Fruit fly (Drosophila melanogaster) whole organism, embryonic: ENCODE results near the gene RabX4.

Source experiments
- CG10147 ChIP-seq: fragments of 200-800 bp; sonication (Bioruptor generic); optimal IDR thresholded peaks from 2 replicates; lab custom pipeline; 2019; ENCODE audit warnings: missing biosample characterization, mild to moderate bottlenecking, missing genetic modification characterization, moderate library complexity
- CG11085 ChIP-seq: fragments of 200-800 bp; sonication (Bioruptor generic); IDR thresholded peaks from 2 replicates; pipeline ENCODE4 v1.3.6; 2022; ENCODE audit warnings: missing biosample characterization, missing genetic modification characterization
- CG11695 ChIP-seq: fragments of 200-800 bp; sonication (Bioruptor generic); IDR thresholded peaks from 3 replicates; pipeline ENCODE4 v1.3.6; 2022; ENCODE audit warnings: missing biosample characterization, missing genetic modification characterization
- CG12391 ChIP-seq: fragments of 200-800 bp; sonication (Bioruptor generic); optimal IDR thresholded peaks from 3 replicates; lab custom pipeline; 2018; ENCODE audit warnings: missing biosample characterization, mild to moderate bottlenecking, missing genetic modification characterization, moderate library complexity
- CG12744 ChIP-seq: fragments of 200-800 bp; sonication (Bioruptor generic); optimal IDR thresholded peaks from 2 replicates; lab custom pipeline; 2016; ENCODE audit warnings: missing biosample characterization, missing genetic modification characterization
- CG13296 ChIP-seq: fragments of 200-800 bp; sonication (Bioruptor generic); optimal IDR thresholded peaks from 3 replicates; lab custom pipeline; 2018; ENCODE audit warnings: missing biosample characterization, mild to moderate bottlenecking, missing genetic modification characterization
- CG13894 ChIP-seq: fragments of 200-800 bp; sonication (Bioruptor generic); optimal IDR thresholded peaks from 3 replicates; lab custom pipeline; 2018; ENCODE audit warnings: missing biosample characterization, mild to moderate bottlenecking, missing genetic modification characterization, moderate library complexity
- CG14050 ChIP-seq: fragments of 200-800 bp; sonication (Bioruptor generic); IDR thresholded peaks from 3 replicates; pipeline ENCODE4 v1.3.6; 2022; ENCODE audit warnings: missing biosample characterization, missing genetic modification characterization
- CG14667 ChIP-seq: fragments of 200-800 bp; sonication (Bioruptor generic); IDR thresholded peaks from 2 replicates; pipeline ENCODE4 v1.3.6; 2022; ENCODE audit warnings: missing biosample characterization, missing genetic modification characterization
- CG15269 ChIP-seq: fragments of 200-800 bp; sonication (Bioruptor generic); optimal IDR thresholded peaks from 2 replicates; lab custom pipeline; 2018; ENCODE audit warnings: missing biosample characterization, mild to moderate bottlenecking, missing genetic modification characterization, moderate library complexity
- CG16779 ChIP-seq: fragments of 200-800 bp; sonication (Bioruptor generic); IDR thresholded peaks from 2 replicates; pipeline ENCODE4 v1.3.6; 2022; ENCODE audit warnings: missing biosample characterization, missing genetic modification characterization
- CG17612 ChIP-seq: fragments of 200-800 bp; sonication (Bioruptor generic); IDR thresholded peaks from 2 replicates; pipeline ENCODE4 v1.3.6; 2022; ENCODE audit warnings: missing biosample characterization, missing genetic modification characterization
- CG1792 ChIP-seq: fragments of 200-800 bp; sonication (Bioruptor generic); optimal IDR thresholded peaks from 2 replicates; lab custom pipeline; 2016; ENCODE audit warnings: missing biosample characterization, missing genetic modification characterization
- CG18011 ChIP-seq: fragments of 200-800 bp; sonication (Bioruptor generic); optimal IDR thresholded peaks from 2 replicates; lab custom pipeline; 2017; ENCODE audit warnings: missing biosample characterization, missing genetic modification characterization, mild to moderate bottlenecking, moderate library complexity, missing genotype
- CG2678 ChIP-seq: fragments of 200-800 bp; sonication (Bioruptor generic); optimal IDR thresholded peaks from 3 replicates; lab custom pipeline; 2019; ENCODE audit warnings: missing biosample characterization, mild to moderate bottlenecking, missing genetic modification characterization, moderate library complexity
- CG30403 ChIP-seq: fragments of 200-800 bp; sonication (Bioruptor generic); optimal IDR thresholded peaks from 3 replicates; lab custom pipeline; 2016; ENCODE audit warnings: missing biosample characterization, missing genetic modification characterization
- CG4854 ChIP-seq: fragments of 200-800 bp; sonication (Bioruptor generic); optimal IDR thresholded peaks from 2 replicates; lab custom pipeline; 2016; ENCODE audit warnings: missing biosample characterization, missing genetic modification characterization, inconsistent platforms
- CG6689 ChIP-seq: fragments of 200-800 bp; sonication (Bioruptor generic); IDR thresholded peaks from 2 replicates; pipeline ENCODE4 v1.3.6; 2022; ENCODE audit warnings: missing biosample characterization, missing genetic modification characterization
- CG7271 ChIP-seq: fragments of 200-800 bp; sonication (Bioruptor generic); optimal IDR thresholded peaks from 2 replicates; lab custom pipeline; 2018; ENCODE audit warnings: missing biosample characterization, mild to moderate bottlenecking, missing genetic modification characterization, moderate library complexity
- CG9437 ChIP-seq: fragments of 200-800 bp; sonication (Bioruptor generic); optimal IDR thresholded peaks from 2 replicates; lab custom pipeline; 2018; ENCODE audit warnings: missing biosample characterization, mild to moderate bottlenecking, missing genetic modification characterization
- Dad ChIP-seq: fragments of 200-800 bp; sonication (Bioruptor generic); optimal IDR thresholded peaks from 3 replicates; lab custom pipeline; 2016; ENCODE audit warnings: missing biosample characterization, missing genetic modification characterization
- Dek ChIP-seq: fragments of 200-800 bp; sonication (Bioruptor generic); optimal IDR thresholded peaks from 3 replicates; lab custom pipeline; 2019; ENCODE audit warnings: missing biosample characterization, mild to moderate bottlenecking, missing genetic modification characterization, moderate library complexity
- Dref ChIP-seq: fragments of 200-800 bp; sonication (Bioruptor generic); IDR thresholded peaks from 2 replicates; pipeline ENCODE4 v1.3.6; 2022; ENCODE audit warnings: missing biosample characterization, missing genetic modification characterization
- ERR ChIP-seq: fragments of 200-800 bp; sonication (Bioruptor generic); optimal IDR thresholded peaks from 2 replicates; lab custom pipeline; 2016; ENCODE audit warnings: missing biosample characterization, missing genetic modification characterization
- Kr ChIP-seq: fragments of 200-800 bp; sonication (Bioruptor generic); optimal IDR thresholded peaks from 2 replicates; lab custom pipeline; 2017; ENCODE audit warnings: missing biosample characterization, mild to moderate bottlenecking, missing genetic modification characterization
- Optix ChIP-seq: fragments of 200-800 bp; sonication (Bioruptor generic); IDR thresholded peaks from 3 replicates; pipeline ENCODE4 v1.3.6; 2022; ENCODE audit warnings: missing biosample characterization, missing genetic modification characterization
- Sry-β ChIP-seq: fragments of 200-800 bp; sonication (Bioruptor generic); optimal IDR thresholded peaks from 2 replicates; lab custom pipeline; 2018; ENCODE audit warnings: missing biosample characterization, mild to moderate bottlenecking, missing genetic modification characterization, moderate library complexity
- Trl ChIP-seq, 3 experiments: fragments of >200 bp in 2 of 3; fragments of 200-800 bp in 1 of 3; sonication (Bioruptor generic) in 1 of 3; optimal IDR thresholded peaks; 2 replicates in 1 of 3; 3 replicates in 2 of 3; lab custom pipeline; 2016 to 2017; ENCODE audit warnings: missing biosample characterization in 1 of 3, missing genetic modification characterization in 1 of 3
- al ChIP-seq: fragments of 200-800 bp; sonication (Bioruptor generic); IDR thresholded peaks from 2 replicates; pipeline ENCODE4 v1.3.6; 2022; ENCODE audit warnings: missing biosample characterization, missing genetic modification characterization
- cas ChIP-seq: fragments of 200-800 bp; sonication (Bioruptor generic); IDR thresholded peaks from 2 replicates; pipeline ENCODE4 v1.3.6; 2022; ENCODE audit warnings: missing biosample characterization, missing genetic modification characterization
- chm ChIP-seq: fragments of 200-800 bp; sonication (Bioruptor generic); IDR thresholded peaks from 2 replicates; pipeline ENCODE4 v1.3.6; 2022; ENCODE audit warnings: missing biosample characterization, missing genetic modification characterization
- corto ChIP-seq: fragments of 200-800 bp; sonication (Bioruptor generic); optimal IDR thresholded peaks from 2 replicates; lab custom pipeline; 2016; ENCODE audit warnings: missing biosample characterization, mild to moderate bottlenecking, missing genetic modification characterization, moderate library complexity
- ewg ChIP-seq: fragments of 200-800 bp; sonication (Bioruptor generic); optimal IDR thresholded peaks from 3 replicates; lab custom pipeline; 2017; ENCODE audit warnings: mild to moderate bottlenecking, missing biosample characterization, missing genetic modification reagents, missing genetic modification characterization
- fu2 ChIP-seq: fragments of 200-800 bp; sonication (Bioruptor generic); optimal IDR thresholded peaks from 2 replicates; lab custom pipeline; 2016; ENCODE audit warnings: missing biosample characterization, missing genetic modification characterization
- gcm2 ChIP-seq: fragments of 200-800 bp; sonication (Bioruptor generic); optimal IDR thresholded peaks from 2 replicates; lab custom pipeline; 2016; ENCODE audit warnings: missing biosample characterization, missing genetic modification characterization
- ham ChIP-seq: fragments of 200-800 bp; sonication (Bioruptor generic); IDR thresholded peaks from 2 replicates; pipeline ENCODE4 v1.3.6; 2022; ENCODE audit warnings: missing biosample characterization, missing genetic modification characterization
- hbn ChIP-seq: fragments of 200-800 bp; sonication (Bioruptor generic); IDR thresholded peaks from 2 replicates; pipeline ENCODE4 v1.3.6; 2022; ENCODE audit warnings: missing biosample characterization, missing genetic modification characterization; ENCODE audit not compliant: partially characterized antibody
- insv ChIP-seq, 2 experiments: fragments of 200-800 bp; sonication (Bioruptor generic); optimal IDR thresholded peaks; 3 replicates each; lab custom pipeline; 2016 to 2018; ENCODE audit warnings: missing biosample characterization in 2 of 2, missing genetic modification characterization in 2 of 2
- ken ChIP-seq: fragments of 200-800 bp; sonication (Bioruptor generic); IDR thresholded peaks from 3 replicates; pipeline ENCODE4 v1.3.6; 2022; ENCODE audit warnings: missing biosample characterization, missing genetic modification characterization
- nom ChIP-seq: fragments of 200-800 bp; sonication (Bioruptor generic); optimal IDR thresholded peaks from 2 replicates; lab custom pipeline; 2017; ENCODE audit warnings: missing biosample characterization, missing genetic modification characterization, mild to moderate bottlenecking, moderate library complexity, missing genetic modification reagents
- prd ChIP-seq, 3 experiments: fragments of >200 bp in 2 of 3; fragments of 200-800 bp in 1 of 3; sonication (Bioruptor generic) in 1 of 3; optimal IDR thresholded peaks in 2 of 3; IDR thresholded peaks in 1 of 3; 2 replicates in 2 of 3; 3 replicates in 1 of 3; pipeline versions ENCODE4 v1.3.6 to Lab custom; 2017 to 2022; ENCODE audit warnings: missing biosample characterization in 1 of 3, missing genetic modification characterization in 1 of 3
- sd ChIP-seq: fragments of 200-800 bp; sonication (Bioruptor generic); optimal IDR thresholded peaks from 3 replicates; lab custom pipeline; 2018; ENCODE audit warnings: missing biosample characterization, mild to moderate bottlenecking, missing genetic modification characterization, moderate library complexity
- sisA ChIP-seq: fragments of 200-800 bp; sonication (Bioruptor generic); IDR thresholded peaks from 2 replicates; pipeline ENCODE4 v1.3.6; 2022; ENCODE audit warnings: missing biosample characterization, missing genetic modification characterization
- slbo ChIP-seq: fragments of 200-800 bp; sonication (Bioruptor generic); IDR thresholded peaks from 2 replicates; pipeline ENCODE4 v1.3.6; 2022; ENCODE audit warnings: missing biosample characterization, missing genetic modification characterization
- sqz ChIP-seq: fragments of 200-800 bp; sonication (Bioruptor generic); optimal IDR thresholded peaks from 3 replicates; lab custom pipeline; 2018; ENCODE audit warnings: missing biosample characterization, mild to moderate bottlenecking, missing genetic modification characterization
- ssp ChIP-seq: fragments of 200-800 bp; sonication (Bioruptor generic); IDR thresholded peaks from 2 replicates; pipeline ENCODE4 v1.3.6; 2022; ENCODE audit warnings: missing biosample characterization, missing genetic modification characterization
- tll ChIP-seq, 2 experiments: fragments of 200-800 bp in 1 of 2; fragments of >200 bp in 1 of 2; sonication (Bioruptor generic) in 1 of 2; optimal IDR thresholded peaks; 2 replicates each; lab custom pipeline; 2017 to 2019; ENCODE audit warnings: missing biosample characterization in 2 of 2, missing genetic modification characterization in 2 of 2, mild to moderate bottlenecking in 1 of 2, moderate library complexity in 1 of 2
- toy ChIP-seq: fragments of 200-800 bp; sonication (Bioruptor generic); IDR thresholded peaks from 2 replicates; pipeline ENCODE4 v1.3.6; 2022; ENCODE audit warnings: missing biosample characterization, missing genetic modification characterization
- usp ChIP-seq: fragments of >200 bp; optimal IDR thresholded peaks from 2 replicates; lab custom pipeline; 2017; ENCODE audit warnings: missing biosample characterization, missing genetic modification characterization
- wdn ChIP-seq: fragments of 200-800 bp; sonication (Bioruptor generic); IDR thresholded peaks from 2 replicates; pipeline ENCODE4 v1.3.6; 2022; ENCODE audit warnings: missing biosample characterization, missing genetic modification characterization

RabX4 gene

dm6 chr3R:24850420-24850819 is 22.2 kb upstream of the RabX4 start, which contains the start of gene CG7006 (continued):
- TF ChIP-seq Sry-β (GFP tag; lab: Kevin White, UChicago) (no peak), chm (GFP tag; lab: Robert Waterston, UW) (peak; percentile 54; the same call in 1 of the 2 replicates), prd (optimal IDR thresholded peaks at IDR 0.05; lab: Kevin White, UChicago) (no peak), prd (GFP tag; IDR thresholded peaks at IDR 0.05; lab: Robert Waterston, UW) (peak; percentile 56; the same call in 2 of the 3 replicates), sisA (GFP tag; lab: Robert Waterston, UW) (peak; percentile 51; the same call in 1 of the 2 replicates), CG12744 (GFP tag; lab: Kevin White, UChicago) (peak; percentile 68), CG11695 (GFP tag; lab: Robert Waterston, UW) (no peak), corto (GFP tag; lab: Kevin White, UChicago) (no peak), CG14050 (GFP tag; lab: Robert Waterston, UW) (peak; percentile 41; the same call in 2 of the 3 replicates), slbo (GFP tag; lab: Robert Waterston, UW) (peak; percentile 92), Optix (no peak), CG11085 (GFP tag; lab: Robert Waterston, UW) (peak; percentile 66), CG30403 (GFP tag; lab: Kevin White, UChicago) (peak; percentile 80), CG18011 (GFP tag; lab: Kevin White, UChicago) (no peak), CG13296 (GFP tag; lab: Kevin White, UChicago) (no peak), usp (GFP tag; lab: Kevin White, UChicago) (no peak), Kr (no peak), toy (no peak), al (GFP tag; lab: Robert Waterston, UW) (peak; percentile 63), CG6689 (GFP tag; lab: Robert Waterston, UW) (no peak), fu2 (GFP tag; lab: Kevin White, UChicago) (peak; percentile 76), CG16779 (peak; percentile 85), sqz (GFP tag; lab: Kevin White, UChicago) (no peak), gcm2 (GFP tag; lab: Kevin White, UChicago) (peak; percentile 22), CG7271 (peak; percentile 2), Dad (peak; percentile 87), insv (GFP tag; optimal IDR thresholded peaks at IDR 0.05; lab: Kevin White, UChicago) (peak in 1 of 2 experiments; percentile 13), CG2678 (tag; lab: Kevin White, UChicago) (no peak), Dek (no peak), Dref (GFP tag; lab: Robert Waterston, UW) (peak; percentile 91), CG13894 (tag; lab: Kevin White, UChicago) (no peak), ham (no peak), CG10147 (GFP tag; lab: Kevin White, UChicago) (no peak), CG4854 (GFP tag; lab: Kevin White, UChicago) (peak; percentile 65), sd (tag; lab: Kevin White, UChicago) (no peak), CG15269 (tag; lab: Kevin White, UChicago) (no peak), cas (GFP tag; lab: Robert Waterston, UW) (no peak), ewg (GFP tag; lab: Kevin White, UChicago) (peak; percentile 15), CG12391 (peak; percentile 55), CG14667 (GFP tag; lab: Robert Waterston, UW) (no peak), ken (peak; percentile 86), CG9437 (peak; percentile 26), ssp (GFP tag; lab: Robert Waterston, UW) (peak; percentile 52; the same call in 1 of the 2 replicates), hbn (GFP tag; lab: Robert Waterston, UW) (peak; percentile 77), ERR (GFP tag; lab: Kevin White, UChicago) (peak; percentile 81), Trl (optimal IDR thresholded peaks at IDR 0.05; lab: Kevin White, UChicago) (no peak), Trl (GFP tag; optimal IDR thresholded peaks at IDR 0.05; lab: Kevin White, UChicago) (peak; percentile 82), CG17612 (GFP tag; lab: Robert Waterston, UW) (peak; percentile 21; the same call in 1 of the 2 replicates), wdn (GFP tag; lab: Robert Waterston, UW) (peak; percentile 58), tll (GFP tag; optimal IDR thresholded peaks at IDR 0.05; lab: Kevin White, UChicago) (no peak), nom (GFP tag; lab: Kevin White, UChicago) (no peak), CG1792 (peak; percentile 72)
